Worm (Caenorhabditis elegans): ENCODE results near the gene etc-1.

- TF ChIP-seq ZK546.5 (tag; optimal IDR thresholded peaks at IDR 0.05) (no peak), nhr-23 (tag; optimal IDR thresholded peaks at IDR 0.05) (peak; percentile 29), lin-15B (tag; optimal IDR thresholded peaks at IDR 0.05) (peak; percentile 2), nhr-76 (tag; optimal IDR thresholded peaks at IDR 0.05) (no peak), jun-1 (tag; optimal IDR thresholded peaks at IDR 0.05) (no peak), lin-39 (tag; optimal IDR thresholded peaks at IDR 0.05) (no peak), egl-27 (tag; optimal IDR thresholded peaks at IDR 0.05) (no peak), mml-1 (tag; optimal IDR thresholded peaks at IDR 0.05) (no peak), ama-1 (optimal IDR thresholded peaks at IDR 0.05) (no peak), snpc-4 (tag; optimal IDR thresholded peaks at IDR 0.05) (peak; percentile 16), nhr-43 (tag; optimal IDR thresholded peaks at IDR 0.05; ENCODE audit: poor library complexity, severe bottlenecking) (no peak), ceh-9 (tag; optimal IDR thresholded peaks at IDR 0.05) (no peak), mdl-1 (tag; optimal IDR thresholded peaks at IDR 0.05) (no peak), nhr-77 (tag; optimal IDR thresholded peaks at IDR 0.05) (no peak)
Observed at ce11 chrII:8716231-8716878, 51.7 kb downstream of the etc-1 start, which contains the start of the genes cyn-11 and T01B7.5.

Data from whole organism, L3 larva.